Fruit fly (Drosophila melanogaster): ENCODE measurements around the gene Obp8a.

- no peak for TF ChIP-seq crol (GFP tag; IDR thresholded peaks at IDR 0.05)
- no peak for TF ChIP-seq gfzf (GFP tag; optimal IDR thresholded peaks at IDR 0.05)
- TF ChIP-seq ranshi (GFP tag; IDR thresholded peaks at IDR 0.05): no peak
- no peak for TF ChIP-seq usp (GFP tag; optimal IDR thresholded peaks at IDR 0.05)
- no peak for TF ChIP-seq Trl (optimal IDR thresholded peaks at IDR 0.05)
- no peak for TF ChIP-seq Trl (GFP tag; optimal IDR thresholded peaks at IDR 0.05)
- no peak for TF ChIP-seq chinmo (GFP tag; IDR thresholded peaks at IDR 0.05; ENCODE audit: partially characterized antibody)
- TF ChIP-seq CG7745 (tag; optimal IDR thresholded peaks at IDR 0.05): no peak
- no peak for TF ChIP-seq CG32767 (GFP tag; IDR thresholded peaks at IDR 0.05)
- no peak for TF ChIP-seq Doc3 (GFP tag; IDR thresholded peaks at IDR 0.05; ENCODE audit: partially characterized antibody)
- TF ChIP-seq CG9876 (GFP tag; optimal IDR thresholded peaks at IDR 0.05): no peak
Observed at dm6 chrX:9195311-9195710, 19.4 kb upstream of the Obp8a start.

Data from whole organism, embryonic.